Fruit fly (Drosophila melanogaster) whole organism, wandering third instar larva: ENCODE measurements around the gene Cog2.

ENCODE experiments used
- Abd-B ChIP-seq: fragments of >200 bp; optimal IDR thresholded peaks from 2 replicates; lab custom pipeline; 2017; ENCODE audit warnings: missing biosample characterization, missing genetic modification characterization
- CG32264 ChIP-seq: fragments of 200-800 bp; sonication (Bioruptor generic); optimal IDR thresholded peaks from 2 replicates; lab custom pipeline; 2016; ENCODE audit warnings: missing biosample characterization, missing genetic modification characterization
- CG9705 ChIP-seq: fragments of 200-800 bp; sonication (Bioruptor generic); optimal IDR thresholded peaks from 2 replicates; lab custom pipeline; 2018; ENCODE audit warnings: missing biosample characterization, mild to moderate bottlenecking, missing genetic modification characterization
- CrebA ChIP-seq: fragments of 200-800 bp; sonication (Bioruptor generic); optimal IDR thresholded peaks from 2 replicates; lab custom pipeline; 2016; ENCODE audit warnings: missing biosample characterization, mild to moderate bottlenecking, missing genetic modification characterization, borderline replicate concordance
- Dfd ChIP-seq: fragments of >200 bp; optimal IDR thresholded peaks from 2 replicates; lab custom pipeline; 2017; ENCODE audit warnings: missing biosample characterization, missing genetic modification characterization
- Dif ChIP-seq: fragments of 200-275, 200-300 bp; sonication (Bioruptor generic); optimal IDR thresholded peaks from 2 replicates; lab custom pipeline; 2018; ENCODE audit warnings: missing biosample characterization, missing genetic modification characterization; ENCODE audit not compliant: partially characterized antibody
- GATAd ChIP-seq: sonication (Bioruptor generic); optimal IDR thresholded peaks from 2 replicates; lab custom pipeline; 2016; ENCODE audit warnings: missing biosample characterization, missing genetic modification characterization
- HLH106 ChIP-seq: fragments of 200-800 bp; optimal IDR thresholded peaks from 3 replicates; lab custom pipeline; 2019; ENCODE audit warnings: missing biosample characterization, mild to moderate bottlenecking, missing genetic modification characterization, moderate library complexity
- Hnf4 ChIP-seq: fragments of 200-800 bp; sonication (Bioruptor generic); optimal IDR thresholded peaks from 2 replicates; lab custom pipeline; 2016; ENCODE audit warnings: missing biosample characterization, mild to moderate bottlenecking, missing genetic modification characterization
- Hr78 ChIP-seq: fragments of >200 bp; optimal IDR thresholded peaks from 2 replicates; lab custom pipeline; 2017; ENCODE audit warnings: missing biosample characterization, missing genetic modification characterization
- Hr83 ChIP-seq: fragments of 200-300 bp; sonication (Bioruptor generic); optimal IDR thresholded peaks from 2 replicates; lab custom pipeline; 2016; ENCODE audit warnings: missing biosample characterization, mild to moderate bottlenecking, missing genetic modification characterization, moderate library complexity; ENCODE audit not compliant: poor library complexity, severe bottlenecking
- Jra ChIP-seq: sonication (Bioruptor generic); optimal IDR thresholded peaks from 2 replicates; lab custom pipeline; 2016; ENCODE audit warnings: missing biosample characterization, missing genetic modification characterization
- Mio ChIP-seq: sonication (Bioruptor generic); optimal IDR thresholded peaks from 2 replicates; lab custom pipeline; 2016; ENCODE audit warnings: missing biosample characterization, missing genetic modification characterization
- Myc ChIP-seq: fragments of >200 bp; optimal IDR thresholded peaks from 2 replicates; lab custom pipeline; 2017
- N ChIP-seq: fragments of >200 bp; optimal IDR thresholded peaks from 2 replicates; lab custom pipeline; 2018; ENCODE audit warnings: missing biosample characterization, missing external identifiers, missing genetic modification characterization
- OdsH ChIP-seq: fragments of 200-800 bp; sonication (Bioruptor generic); optimal IDR thresholded peaks from 2 replicates; lab custom pipeline; 2016; ENCODE audit warnings: missing biosample characterization, mild to moderate bottlenecking, missing genetic modification characterization
- Rel ChIP-seq, 2 experiments: fragments of 200-800 bp; sonication (Bioruptor generic) in 1 of 2; optimal IDR thresholded peaks; 2 replicates in 1 of 2; 3 replicates in 1 of 2; lab custom pipeline; 2016 to 2019; ENCODE audit warnings: mild to moderate bottlenecking in 2 of 2, missing biosample characterization in 2 of 2, missing genetic modification characterization in 2 of 2, moderate library complexity in 1 of 2
- Sp1 ChIP-seq: fragments of 200-800 bp; sonication (Bioruptor generic); optimal IDR thresholded peaks from 3 replicates; lab custom pipeline; 2019; ENCODE audit warnings: missing biosample characterization, mild to moderate bottlenecking, missing genetic modification characterization, moderate library complexity
- Vsx2 ChIP-seq: fragments of 200-300, 225-300 bp; sonication (Bioruptor generic); optimal IDR thresholded peaks from 2 replicates; lab custom pipeline; 2018; ENCODE audit warnings: missing biosample characterization, missing genetic modification characterization; ENCODE audit not compliant: partially characterized antibody
- br ChIP-seq: fragments of 200-800 bp; sonication (Bioruptor generic); optimal IDR thresholded peaks from 2 replicates; lab custom pipeline; 2016; ENCODE audit warnings: missing biosample characterization, missing genetic modification characterization
- brk ChIP-seq: fragments of 200-800 bp; sonication (Bioruptor generic); optimal IDR thresholded peaks from 2 replicates; lab custom pipeline; 2016; ENCODE audit warnings: missing biosample characterization, mild to moderate bottlenecking, missing genetic modification characterization
- dl ChIP-seq, 2 experiments: fragments of 175-275, 200-275 bp in 1 of 2; fragments of 200-275 bp in 1 of 2; sonication (Bioruptor generic); optimal IDR thresholded peaks; lab custom pipeline; 2018; ENCODE audit warnings: mild to moderate bottlenecking in 2 of 2, missing biosample characterization in 2 of 2, missing genetic modification characterization in 2 of 2, moderate library complexity in 2 of 2; ENCODE audit not compliant: partially characterized antibody in 2 of 2, insufficient read depth in 1 of 2
- dmrt93B ChIP-seq: fragments of 200-800 bp; sonication (Bioruptor generic); optimal IDR thresholded peaks from 2 replicates; lab custom pipeline; 2018; ENCODE audit warnings: missing biosample characterization, mild to moderate bottlenecking, missing genetic modification characterization
- dsf ChIP-seq: sonication (Bioruptor generic); optimal IDR thresholded peaks from 2 replicates; lab custom pipeline; 2016; ENCODE audit warnings: missing biosample characterization, missing genetic modification characterization, borderline replicate concordance
- ey ChIP-seq: fragments of 200-800 bp; sonication (Bioruptor generic); optimal IDR thresholded peaks from 2 replicates; lab custom pipeline; 2016; ENCODE audit warnings: missing biosample characterization, missing genetic modification characterization
- foxo ChIP-seq, 2 experiments: fragments of 200-800 bp; sonication (Bioruptor generic); optimal IDR thresholded peaks; 2 replicates in 1 of 2; 3 replicates in 1 of 2; lab custom pipeline; 2016 to 2017; ENCODE audit warnings: missing biosample characterization in 2 of 2, missing genetic modification characterization in 2 of 2
- fru ChIP-seq: fragments of 200-800 bp; sonication (Bioruptor generic); optimal IDR thresholded peaks from 3 replicates; lab custom pipeline; 2016; ENCODE audit warnings: missing biosample characterization, mild to moderate bottlenecking, missing genetic modification characterization
- h ChIP-seq: fragments of 200-800 bp; sonication (Bioruptor generic); optimal IDR thresholded peaks from 3 replicates; lab custom pipeline; 2016; ENCODE audit warnings: missing biosample characterization, mild to moderate bottlenecking, missing genetic modification characterization
- jim ChIP-seq: fragments of 175-275, 200-325 bp; sonication (Bioruptor generic); optimal IDR thresholded peaks from 2 replicates; lab custom pipeline; 2016; ENCODE audit warnings: missing biosample characterization, mild to moderate bottlenecking, missing genetic modification characterization
- lola ChIP-seq: fragments of >200 bp; optimal IDR thresholded peaks from 2 replicates; lab custom pipeline; 2017; ENCODE audit warnings: missing biosample characterization, missing genetic modification characterization
- pan ChIP-seq: fragments of >200 bp; optimal IDR thresholded peaks from 2 replicates; lab custom pipeline; 2017
- psq ChIP-seq: fragments of 200-800 bp; sonication (Bioruptor generic); optimal IDR thresholded peaks from 3 replicates; lab custom pipeline; 2017; ENCODE audit warnings: missing biosample characterization, mild to moderate bottlenecking, missing genetic modification characterization, moderate library complexity
- rgr ChIP-seq: fragments of 200-800 bp; sonication (Bioruptor generic); optimal IDR thresholded peaks from 3 replicates; lab custom pipeline; 2016; ENCODE audit warnings: missing biosample characterization, mild to moderate bottlenecking, missing genetic modification characterization
- sage ChIP-seq: fragments of 200-800 bp; sonication (Bioruptor generic); optimal IDR thresholded peaks from 2 replicates; lab custom pipeline; 2016; ENCODE audit warnings: missing biosample characterization, mild to moderate bottlenecking, missing genetic modification characterization
- sv ChIP-seq: fragments of 200-800 bp; sonication (Bioruptor generic); optimal IDR thresholded peaks from 3 replicates; lab custom pipeline; 2016; ENCODE audit warnings: missing biosample characterization, missing genetic modification characterization
- tai ChIP-seq: sonication (Bioruptor generic); optimal IDR thresholded peaks from 2 replicates; lab custom pipeline; 2016; ENCODE audit warnings: missing biosample characterization, missing genetic modification characterization
- usp ChIP-seq: fragments of >200 bp; optimal IDR thresholded peaks from 2 replicates; lab custom pipeline; 2017; ENCODE audit warnings: missing biosample characterization, missing genetic modification characterization
- woc ChIP-seq: sonication (Bioruptor generic); optimal IDR thresholded peaks from 2 replicates; lab custom pipeline; 2016; ENCODE audit warnings: missing biosample characterization, mild to moderate bottlenecking, missing genetic modification characterization

The Cog2 gene

dm6 chr3R:15371833-15372232 is 10.4 kb upstream of the Cog2 start, which contains the start of the genes Ccm3 and CG6136:
Gene Ccm3, plus strand, starts transcription at chr3R:15371957.
Gene CG6136, minus strand, starts transcription at chr3R:15372212.
- TF ChIP-seq CG32264: no peak
- no peak for TF ChIP-seq Hnf4 (GFP tag; lab: Kevin White, UChicago)
- TF ChIP-seq brk: no peak
- no peak for TF ChIP-seq GATAd (GFP tag; lab: Kevin White, UChicago)
- peak; percentile 20 for TF ChIP-seq CG9705 (GFP tag; lab: Kevin White, UChicago)
- no peak for TF ChIP-seq Abd-B
- no peak for TF ChIP-seq dl (GFP tag; optimal IDR thresholded peaks at IDR 0.05; lab: Kevin White, UChicago; ENCODE audit: insufficient read depth in 1 of 2, partially characterized antibody in 2 of 2)
- TF ChIP-seq foxo (GFP tag; optimal IDR thresholded peaks at IDR 0.05; lab: Kevin White, UChicago): peak in 1 of 2 experiments; percentile 48
- TF ChIP-seq woc (GFP tag; lab: Kevin White, UChicago): no peak
- peak; percentile 54 for TF ChIP-seq Sp1 (GFP tag; lab: Kevin White, UChicago)
- peak; percentile 50 for TF ChIP-seq fru
- TF ChIP-seq HLH106 (tag; lab: Kevin White, UChicago): peak; percentile 44
- TF ChIP-seq Mio (GFP tag; lab: Kevin White, UChicago): peak; percentile 4
- no peak for TF ChIP-seq Jra (GFP tag; lab: Kevin White, UChicago)
- peak; percentile 5 for TF ChIP-seq ey
- no peak for TF ChIP-seq jim (GFP tag; lab: Kevin White, UChicago)
- TF ChIP-seq Vsx2 (GFP tag; lab: Kevin White, UChicago): no peak
- TF ChIP-seq sage (GFP tag; lab: Kevin White, UChicago): no peak
- no peak for TF ChIP-seq dsf (GFP tag; lab: Kevin White, UChicago)
- TF ChIP-seq rgr: peak; percentile 68
- no peak for TF ChIP-seq usp (GFP tag; lab: Kevin White, UChicago)
- TF ChIP-seq Dif (GFP tag; lab: Kevin White, UChicago): no peak
- no peak for TF ChIP-seq tai
- TF ChIP-seq Myc (lab: Kevin White, UChicago): no peak
- TF ChIP-seq br (GFP tag; lab: Kevin White, UChicago): peak; percentile 71
- peak; percentile 18 for TF ChIP-seq psq (GFP tag; lab: Kevin White, UChicago)
- TF ChIP-seq Hr78: no peak
- peak; percentile 36 for TF ChIP-seq OdsH (GFP tag; lab: Kevin White, UChicago)
- TF ChIP-seq h (GFP tag; lab: Kevin White, UChicago): peak; percentile 76
- no peak for TF ChIP-seq CrebA (GFP tag; lab: Kevin White, UChicago)
- no peak for TF ChIP-seq Dfd (GFP tag; lab: Kevin White, UChicago)
- TF ChIP-seq pan (lab: Kevin White, UChicago): no peak
- TF ChIP-seq Hr83 (GFP tag; lab: Kevin White, UChicago): peak; percentile 81
- no peak for TF ChIP-seq lola (GFP tag; lab: Kevin White, UChicago)
- no peak for TF ChIP-seq Rel (GFP tag; optimal IDR thresholded peaks at IDR 0.05; lab: Kevin White, UChicago)
- TF ChIP-seq Rel (tag; optimal IDR thresholded peaks at IDR 0.05; lab: Kevin White, UChicago): peak; percentile 40
- TF ChIP-seq dmrt93B: no peak
- TF ChIP-seq N (GFP tag; lab: Kevin White, UChicago): no peak
- no peak for TF ChIP-seq sv (GFP tag; lab: Kevin White, UChicago)

dm6 chr3R:15369742-15370141 is 8.3 kb upstream of the Cog2 start, which contains the start of gene CG14868:
Gene CG14868, minus strand, starts transcription at chr3R:15369945.
- TF ChIP-seq HLH106 (tag; lab: Kevin White, UChicago) (no peak), Dfd (GFP tag; lab: Kevin White, UChicago) (no peak), Hnf4 (GFP tag; lab: Kevin White, UChicago) (no peak), sage (GFP tag; lab: Kevin White, UChicago) (no peak), dsf (GFP tag; lab: Kevin White, UChicago) (no peak), GATAd (GFP tag; lab: Kevin White, UChicago) (no peak), dl (GFP tag; optimal IDR thresholded peaks at IDR 0.05; lab: Kevin White, UChicago; ENCODE audit: insufficient read depth in 1 of 2, partially characterized antibody in 2 of 2) (no peak), sv (GFP tag; lab: Kevin White, UChicago) (no peak), OdsH (GFP tag; lab: Kevin White, UChicago) (no peak), Abd-B (no peak), CG9705 (GFP tag; lab: Kevin White, UChicago) (no peak), foxo (GFP tag; optimal IDR thresholded peaks at IDR 0.05; lab: Kevin White, UChicago) (no peak), br (GFP tag; lab: Kevin White, UChicago) (no peak), N (GFP tag; lab: Kevin White, UChicago) (no peak)
